Fruit fly (Drosophila melanogaster) whole organism, embryonic: ENCODE results near the gene Vlet.

Experiments used
- CG3995 ChIP-seq: fragments of 200-800 bp; sonication (Bioruptor generic); optimal IDR thresholded peaks from 3 replicates; lab custom pipeline; 2016; ENCODE audit warnings: missing biosample characterization, missing genetic modification characterization
- Med ChIP-seq: fragments of 200-800 bp; sonication (Bioruptor generic); peaks from one replicate; lab custom pipeline; 2016; ENCODE audit warnings: missing biosample characterization, missing genetic modification characterization, mild to moderate bottlenecking, inconsistent platforms, moderate library complexity
- Side ChIP-seq: fragments of 200-800 bp; sonication (Bioruptor generic); optimal IDR thresholded peaks from 2 replicates; lab custom pipeline; 2016; ENCODE audit warnings: missing biosample characterization, missing genetic modification characterization
- mirr ChIP-seq: fragments of 200-800 bp; sonication (Bioruptor generic); optimal IDR thresholded peaks from 3 replicates; lab custom pipeline; 2018; ENCODE audit warnings: missing biosample characterization, mild to moderate bottlenecking, missing genetic modification characterization
- tin ChIP-seq: fragments of 200-800 bp; sonication (Bioruptor generic); optimal IDR thresholded peaks from 3 replicates; lab custom pipeline; 2016; ENCODE audit warnings: missing biosample characterization, missing genetic modification characterization
- twi ChIP-seq: fragments of 200-800 bp; optimal IDR thresholded peaks from 2 replicates; lab custom pipeline; 2019; ENCODE audit warnings: missing biosample characterization, mild to moderate bottlenecking, missing genetic modification characterization, moderate library complexity
- wek ChIP-seq: fragments of 200-800 bp; sonication (Bioruptor generic); optimal IDR thresholded peaks from 3 replicates; lab custom pipeline; 2018; ENCODE audit warnings: missing biosample characterization, mild to moderate bottlenecking, missing genetic modification characterization, moderate library complexity

DNA sequence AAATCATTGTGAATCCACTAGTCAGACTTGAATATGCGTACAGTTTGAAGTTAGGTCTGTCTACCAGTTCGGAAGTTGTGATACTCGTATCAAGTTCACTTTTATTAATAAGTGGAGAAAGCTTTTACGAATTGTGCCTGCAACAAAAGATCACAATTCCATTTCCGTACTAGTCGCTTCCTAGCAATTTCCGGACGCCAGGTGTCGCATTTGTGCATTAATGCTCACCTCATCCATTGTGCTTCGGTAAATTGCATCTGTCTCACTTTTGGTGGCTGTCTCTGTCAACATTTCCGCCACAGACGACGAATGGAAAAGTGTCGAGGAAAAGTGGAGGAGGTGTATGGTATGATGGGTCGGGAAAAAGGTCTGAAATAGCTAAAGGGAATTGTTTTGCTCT, 35.2 kb downstream of the Vlet start:
- TF ChIP-seq Med (no peak), tin (GFP tag; lab: Kevin White, UChicago) (no peak), twi (tag; lab: Kevin White, UChicago) (no peak), CG3995 (GFP tag; lab: Kevin White, UChicago) (no peak), Side (GFP tag; lab: Kevin White, UChicago) (no peak), mirr (GFP tag; lab: Kevin White, UChicago) (no peak), wek (no peak)
